ENCODE assay signal across 1 fruit fly cellular context in the genomic region with DNA sequence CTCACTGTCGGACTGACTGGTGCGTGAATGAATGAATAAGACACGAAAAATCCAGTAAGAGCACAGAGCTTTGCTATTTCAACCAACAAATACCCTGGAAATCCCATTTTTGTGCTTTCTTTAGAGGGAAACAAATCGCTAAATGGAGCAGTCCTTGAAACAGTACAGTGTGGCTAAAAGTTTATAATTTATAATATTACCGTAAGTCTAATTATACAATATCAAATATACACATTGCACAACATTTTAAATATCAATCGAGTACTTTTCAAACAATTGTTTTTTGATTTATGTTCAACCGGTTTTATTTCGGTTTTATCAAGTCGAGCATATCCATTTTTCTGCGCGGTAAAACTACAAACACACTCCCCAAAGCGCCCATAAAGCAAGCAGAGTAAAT.
TF ChIP-seq lines count a peak whose summit lies in the region.

No protein-coding gene starts in this region.

TF ChIP-seq in whole organism, prepupa, 60 proteins besides CTCF, POLR2A, EP300 and RAD21 (continued from another document):
- TF ChIP-seq dsx (GFP tag; optimal IDR thresholded peaks at IDR 0.05; lab: Kevin White, UChicago; ENCODE audit: poor library complexity, severe bottlenecking) = no peak
- TF ChIP-seq svp (GFP tag; lab: Kevin White, UChicago) = no peak
- no peak for TF ChIP-seq Lpt (GFP tag; optimal IDR thresholded peaks at IDR 0.05; lab: Kevin White, UChicago)
- no peak for TF ChIP-seq CG6276 (GFP tag; optimal IDR thresholded peaks at IDR 0.05; lab: Kevin White, UChicago)
- TF ChIP-seq Ets96B (tag; optimal IDR thresholded peaks at IDR 0.05; lab: Kevin White, UChicago) = no peak
- TF ChIP-seq CG8119 (GFP tag; IDR thresholded peaks at IDR 0.05; lab: Robert Waterston, UW) = 0 out of 3 replicates have a peak, but pooled peaks have one; percentile 19
- TF ChIP-seq CG6792 (GFP tag; optimal IDR thresholded peaks at IDR 0.05; lab: Kevin White, UChicago) = no peak
- TF ChIP-seq CG11902 (GFP tag; optimal IDR thresholded peaks at IDR 0.05; lab: Kevin White, UChicago) = no peak
- TF ChIP-seq achi (GFP tag; optimal IDR thresholded peaks at IDR 0.05; lab: Kevin White, UChicago) = peak; percentile 10
